Worm (Caenorhabditis elegans): ENCODE measurements around the gene sdz-28.

DNA sequence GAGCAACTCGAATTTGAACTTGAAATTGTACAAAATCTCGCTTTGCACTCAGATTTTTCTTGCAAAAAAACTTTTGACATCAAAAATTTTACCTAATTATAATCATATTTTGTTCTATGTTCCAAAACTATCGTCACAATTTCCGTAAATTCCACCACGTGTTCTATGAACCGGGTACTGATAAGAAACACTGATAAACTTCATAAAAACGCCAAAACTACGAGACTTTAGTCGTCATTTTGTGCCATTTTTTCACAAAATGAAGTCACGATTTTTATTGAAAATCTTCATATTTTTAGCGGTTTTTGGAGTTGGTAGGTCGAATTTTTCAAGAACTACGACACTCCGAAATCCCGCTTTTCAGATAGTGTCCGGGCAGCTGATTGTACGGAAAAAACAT, 45.8 kb downstream of the sdz-28 start, which contains the start of gene gba-1:
- TF ChIP-seq egl-27 (tag; optimal IDR thresholded peaks at IDR 0.05) (no peak), unc-62 (GFP tag; optimal IDR thresholded peaks at IDR 0.05) (no peak)

All from whole organism, L1 larva.